Fruit fly (Drosophila melanogaster) whole organism, prepupa: ENCODE data around the gene Cralbp.

Experiments used
- CG10631 ChIP-seq: fragments of 200-800 bp; sonication (Bioruptor generic); optimal IDR thresholded peaks from 2 replicates; lab custom pipeline; 2016; ENCODE audit warnings: missing biosample characterization, missing genetic modification characterization
- CG11294 ChIP-seq: fragments of 200-800 bp; sonication (Bioruptor generic); IDR thresholded peaks from 2 replicates; pipeline ENCODE4 v1.3.6; 2022; ENCODE audit warnings: missing biosample characterization, missing genetic modification characterization
- CG11762 ChIP-seq: fragments of 200-800 bp; sonication (Bioruptor generic); optimal IDR thresholded peaks from 3 replicates; lab custom pipeline; 2016; ENCODE audit warnings: missing biosample characterization, missing genetic modification characterization; ENCODE audit not compliant: insufficient read depth
- CG15336 ChIP-seq: fragments of 200-800 bp; sonication (Bioruptor generic); IDR thresholded peaks from 2 replicates; pipeline ENCODE4 v1.3.6; 2022; ENCODE audit warnings: missing biosample characterization, missing genetic modification characterization
- CG1621 ChIP-seq: fragments of 200-800 bp; sonication (Bioruptor generic); optimal IDR thresholded peaks from 3 replicates; lab custom pipeline; 2018; ENCODE audit warnings: missing biosample characterization, mild to moderate bottlenecking, missing genetic modification characterization
- CG16779 ChIP-seq: fragments of 200-800 bp; sonication (Bioruptor generic); optimal IDR thresholded peaks from 3 replicates; lab custom pipeline; 2017; ENCODE audit warnings: missing biosample characterization, mild to moderate bottlenecking, missing genetic modification characterization
- CG3032 ChIP-seq: fragments of 200-800 bp; optimal IDR thresholded peaks from 2 replicates; lab custom pipeline; 2019; ENCODE audit warnings: missing biosample characterization, mild to moderate bottlenecking, missing genetic modification characterization, moderate library complexity
- CG31627 ChIP-seq: fragments of 200-800 bp; sonication (Bioruptor generic); optimal IDR thresholded peaks from 3 replicates; lab custom pipeline; 2016; ENCODE audit warnings: missing biosample characterization, missing genetic modification characterization
- CG32006 ChIP-seq: fragments of 200-800 bp; sonication (Bioruptor generic); optimal IDR thresholded peaks from 3 replicates; lab custom pipeline; 2017; ENCODE audit warnings: missing biosample characterization, mild to moderate bottlenecking, missing genetic modification characterization
- CG34406 ChIP-seq: fragments of 200-800 bp; sonication (Bioruptor generic); optimal IDR thresholded peaks from 3 replicates; lab custom pipeline; 2016; ENCODE audit warnings: missing biosample characterization, missing genetic modification characterization
- CG3919 ChIP-seq: fragments of 200-800 bp; sonication (Bioruptor generic); optimal IDR thresholded peaks from 3 replicates; lab custom pipeline; 2016; ENCODE audit warnings: missing biosample characterization, missing genetic modification characterization
- CG4318 ChIP-seq: fragments of 200-800 bp; sonication (Bioruptor generic); optimal IDR thresholded peaks from 3 replicates; lab custom pipeline; 2017; ENCODE audit warnings: missing biosample characterization, mild to moderate bottlenecking, missing genetic modification characterization
- CG6163 ChIP-seq: fragments of 200-800 bp; sonication (Bioruptor generic); IDR thresholded peaks from 3 replicates; pipeline ENCODE4 v1.3.6; 2022; ENCODE audit warnings: missing biosample characterization, missing genetic modification characterization
- CG6276 ChIP-seq: fragments of 200-800 bp; sonication (Bioruptor generic); optimal IDR thresholded peaks from 2 replicates; lab custom pipeline; 2017; ENCODE audit warnings: missing biosample characterization, mild to moderate bottlenecking, missing genetic modification characterization
- CG6808 ChIP-seq: fragments of 200-800 bp; sonication (Bioruptor generic); optimal IDR thresholded peaks from 3 replicates; lab custom pipeline; 2017; ENCODE audit warnings: missing biosample characterization, missing genetic modification characterization, mild to moderate bottlenecking, moderate library complexity, missing genetic modification reagents
- CG6854 ChIP-seq: fragments of 200-800 bp; sonication (Bioruptor generic); optimal IDR thresholded peaks from 2 replicates; lab custom pipeline; 2017; ENCODE audit warnings: missing biosample characterization, mild to moderate bottlenecking, missing genetic modification characterization
- CG8119 ChIP-seq: fragments of 200-800 bp; sonication (Bioruptor generic); IDR thresholded peaks from 3 replicates; pipeline ENCODE4 v1.3.6; 2022; ENCODE audit warnings: missing biosample characterization, missing genetic modification characterization
- CG8319 ChIP-seq: fragments of 200-800 bp; sonication (Bioruptor generic); optimal IDR thresholded peaks from 3 replicates; lab custom pipeline; 2016; ENCODE audit warnings: missing biosample characterization, missing genetic modification characterization
- CG9139 ChIP-seq: fragments of 200-800 bp; sonication (Bioruptor generic); optimal IDR thresholded peaks from 3 replicates; lab custom pipeline; 2017; ENCODE audit warnings: missing biosample characterization, mild to moderate bottlenecking, missing genetic modification characterization
- Eip75B ChIP-seq: fragments of 200-800 bp; sonication (Bioruptor generic); optimal IDR thresholded peaks from 3 replicates; lab custom pipeline; 2016; ENCODE audit warnings: missing biosample characterization, missing genetic modification characterization
- Eip93F ChIP-seq: fragments of 200-800 bp; sonication (Bioruptor generic); optimal IDR thresholded peaks from 2 replicates; lab custom pipeline; 2016; ENCODE audit warnings: missing biosample characterization, mild to moderate bottlenecking, missing genetic modification characterization
- Ets21C ChIP-seq: fragments of 200-800 bp; sonication (Bioruptor generic); optimal IDR thresholded peaks from 3 replicates; lab custom pipeline; 2016; ENCODE audit warnings: missing biosample characterization, missing genetic modification characterization
- Ets96B ChIP-seq: fragments of 200-800 bp; optimal IDR thresholded peaks from 2 replicates; lab custom pipeline; 2019; ENCODE audit warnings: missing biosample characterization, mild to moderate bottlenecking, missing genetic modification characterization, moderate library complexity
- Gug ChIP-seq: fragments of 200-800 bp; sonication (Bioruptor generic); IDR thresholded peaks from 2 replicates; pipeline ENCODE4 v1.3.6; 2022; ENCODE audit warnings: missing biosample characterization, missing genetic modification characterization
- Hr38 ChIP-seq: sonication (Bioruptor generic); optimal IDR thresholded peaks from 2 replicates; lab custom pipeline; 2016; ENCODE audit warnings: missing biosample characterization, missing genetic modification characterization
- Hr39 ChIP-seq: fragments of 200-800 bp; sonication (Bioruptor generic); optimal IDR thresholded peaks from 2 replicates; lab custom pipeline; 2016; ENCODE audit warnings: missing biosample characterization, missing genetic modification characterization
- Hr4 ChIP-seq: fragments of 200-800 bp; sonication (Bioruptor generic); optimal IDR thresholded peaks from 3 replicates; lab custom pipeline; 2016; ENCODE audit warnings: missing biosample characterization, missing genetic modification characterization
- Lpt ChIP-seq: fragments of 200-800 bp; sonication (Bioruptor generic); optimal IDR thresholded peaks from 3 replicates; lab custom pipeline; 2016; ENCODE audit warnings: missing biosample characterization, missing genetic modification characterization
- Met ChIP-seq: fragments of 200-800 bp; sonication (Bioruptor generic); optimal IDR thresholded peaks from 3 replicates; lab custom pipeline; 2016; ENCODE audit warnings: missing biosample characterization, missing genetic modification characterization
- OdsH ChIP-seq: fragments of 200-800 bp; sonication (Bioruptor generic); optimal IDR thresholded peaks from 3 replicates; lab custom pipeline; 2016; ENCODE audit warnings: missing biosample characterization, missing genetic modification characterization
- Smox ChIP-seq: fragments of 200-800 bp; sonication (Bioruptor generic); optimal IDR thresholded peaks from 3 replicates; lab custom pipeline; 2016; ENCODE audit warnings: missing biosample characterization, missing genetic modification characterization
- Sox102F ChIP-seq: fragments of 200-800 bp; sonication (Bioruptor generic); optimal IDR thresholded peaks from 2 replicates; lab custom pipeline; 2016; ENCODE audit warnings: missing biosample characterization, mild to moderate bottlenecking, missing genetic modification characterization
- Sox14 ChIP-seq: fragments of 200-800 bp; sonication (Bioruptor generic); optimal IDR thresholded peaks from 3 replicates; lab custom pipeline; 2016; ENCODE audit warnings: missing biosample characterization, missing genetic modification characterization
- Sox15 ChIP-seq: fragments of 200-800 bp; sonication (Bioruptor generic); optimal IDR thresholded peaks from 3 replicates; lab custom pipeline; 2016; ENCODE audit warnings: missing biosample characterization, missing genetic modification characterization
- achi ChIP-seq: fragments of 200-800 bp; sonication (Bioruptor generic); optimal IDR thresholded peaks from 3 replicates; lab custom pipeline; 2016; ENCODE audit warnings: missing biosample characterization, missing genetic modification characterization
- acj6 ChIP-seq: fragments of 200-800 bp; sonication (Bioruptor generic); optimal IDR thresholded peaks from 3 replicates; lab custom pipeline; 2016; ENCODE audit warnings: missing biosample characterization, missing genetic modification characterization
- cyc ChIP-seq: fragments of 200-800 bp; sonication (Bioruptor generic); optimal IDR thresholded peaks from 3 replicates; lab custom pipeline; 2016; ENCODE audit warnings: missing biosample characterization, missing genetic modification characterization
- dac ChIP-seq: fragments of 200-800 bp; sonication (Bioruptor generic); optimal IDR thresholded peaks from 2 replicates; lab custom pipeline; 2017; ENCODE audit warnings: missing biosample characterization, mild to moderate bottlenecking, missing genetic modification characterization
- dsx ChIP-seq: fragments of 200-800 bp; optimal IDR thresholded peaks from 3 replicates; lab custom pipeline; 2019; ENCODE audit warnings: missing biosample characterization, mild to moderate bottlenecking, missing genetic modification characterization, moderate library complexity; ENCODE audit not compliant: poor library complexity, severe bottlenecking
- eg ChIP-seq: fragments of 200-800 bp; sonication (Bioruptor generic); IDR thresholded peaks from 3 replicates; pipeline ENCODE4 v1.3.6; 2022; ENCODE audit warnings: missing biosample characterization, missing genetic modification characterization
- esn ChIP-seq: fragments of 200-800 bp; sonication (Bioruptor generic); optimal IDR thresholded peaks from 2 replicates; lab custom pipeline; 2016; ENCODE audit warnings: missing biosample characterization, mild to moderate bottlenecking, missing genetic modification characterization, moderate library complexity
- fd59A ChIP-seq: fragments of 200-800 bp; sonication (Bioruptor generic); optimal IDR thresholded peaks from 2 replicates; lab custom pipeline; 2017; ENCODE audit warnings: missing biosample characterization, mild to moderate bottlenecking, missing genetic modification characterization, missing genetic modification reagents
- fkh ChIP-seq: fragments of 200-800 bp; sonication (Bioruptor generic); optimal IDR thresholded peaks from 3 replicates; lab custom pipeline; 2017; ENCODE audit warnings: missing biosample characterization, mild to moderate bottlenecking, missing genetic modification characterization, moderate library complexity
- lz ChIP-seq: fragments of 200-800 bp; sonication (Bioruptor generic); optimal IDR thresholded peaks from 3 replicates; lab custom pipeline; 2016; ENCODE audit warnings: missing biosample characterization, missing genetic modification characterization
- net ChIP-seq: fragments of 200-800 bp; sonication (Bioruptor generic); optimal IDR thresholded peaks from 3 replicates; lab custom pipeline; 2016; ENCODE audit warnings: missing biosample characterization, missing genetic modification characterization
- salr ChIP-seq, 2 experiments: fragments of 200-800 bp; sonication (Bioruptor generic); optimal IDR thresholded peaks; 3 replicates each; lab custom pipeline; 2016 to 2018; ENCODE audit warnings: missing biosample characterization in 2 of 2, missing genetic modification characterization in 2 of 2, mild to moderate bottlenecking in 1 of 2
- spab ChIP-seq: fragments of 200-800 bp; sonication (Bioruptor generic); optimal IDR thresholded peaks from 2 replicates; lab custom pipeline; 2017; ENCODE audit warnings: missing biosample characterization, mild to moderate bottlenecking, missing genetic modification characterization, missing genetic modification reagents
- ss ChIP-seq, 2 experiments: fragments of 200-800 bp; sonication (Bioruptor generic); optimal IDR thresholded peaks; 2 replicates in 1 of 2; 3 replicates in 1 of 2; lab custom pipeline; 2017 to 2018; ENCODE audit warnings: mild to moderate bottlenecking in 2 of 2, missing biosample characterization in 2 of 2, missing genetic modification characterization in 2 of 2, moderate library complexity in 1 of 2

Gene Cralbp

dm6 chr3L:5820039-5820438, 33.5 kb upstream of the Cralbp start (continued):
- TF ChIP-seq CG8119 (no peak), Lpt (GFP tag; lab: Kevin White, UChicago) (no peak), CG6808 (no peak), net (GFP tag; lab: Kevin White, UChicago) (peak; percentile 11), Gug (GFP tag; lab: Robert Waterston, UW) (no peak), CG6163 (no peak), CG1621 (tag; lab: Kevin White, UChicago) (no peak), salr (GFP tag; optimal IDR thresholded peaks at IDR 0.05; lab: Kevin White, UChicago) (no peak), CG3032 (tag; lab: Kevin White, UChicago) (no peak), CG15336 (GFP tag; lab: Robert Waterston, UW) (no peak), CG10631 (GFP tag; lab: Kevin White, UChicago) (no peak), ss (GFP tag; optimal IDR thresholded peaks at IDR 0.05; lab: Kevin White, UChicago) (no peak), CG32006 (GFP tag; lab: Kevin White, UChicago) (peak; percentile 1), acj6 (GFP tag; lab: Kevin White, UChicago) (no peak), dac (GFP tag; lab: Kevin White, UChicago) (no peak), Eip75B (GFP tag; lab: Kevin White, UChicago) (no peak), CG31627 (GFP tag; lab: Kevin White, UChicago) (peak; percentile 40), Sox14 (GFP tag; lab: Kevin White, UChicago) (peak; percentile 10), lz (GFP tag; lab: Kevin White, UChicago) (peak; percentile 32), dsx (GFP tag; lab: Kevin White, UChicago) (no peak), OdsH (GFP tag; lab: Kevin White, UChicago) (peak; percentile 23), Smox (peak; percentile 29), Hr39 (GFP tag; lab: Kevin White, UChicago) (peak; percentile 60), Met (GFP tag; lab: Kevin White, UChicago) (peak; percentile 33), esn (GFP tag; lab: Kevin White, UChicago) (peak; percentile 33)

DNA sequence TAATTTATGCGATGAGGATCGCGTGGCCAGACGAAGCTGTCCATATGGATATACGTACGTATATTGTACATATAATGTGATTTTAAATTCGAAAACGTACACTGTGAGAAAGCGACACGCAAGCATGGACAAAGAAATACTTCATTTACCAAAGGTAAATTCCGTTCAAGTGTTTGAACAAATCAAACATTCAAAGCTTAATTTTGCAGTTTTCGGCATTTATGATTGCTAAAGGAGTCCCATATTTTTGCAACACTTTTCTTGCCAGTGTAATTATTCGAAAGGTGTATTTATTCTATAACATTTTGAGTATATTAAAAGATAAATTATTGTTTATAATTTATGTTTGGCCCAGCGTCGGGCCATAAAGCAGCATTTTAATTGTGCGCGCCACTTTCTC, 32.8 kb upstream of the Cralbp start:
- TF ChIP-seq CG9139, result no peak
- TF ChIP-seq CG16779 (tag; lab: Kevin White, UChicago), result no peak
- no peak for TF ChIP-seq CG8319
- TF ChIP-seq acj6 (GFP tag; lab: Kevin White, UChicago), result peak; percentile 41
- peak; percentile 43; the same call in 1 of the 2 replicates for TF ChIP-seq CG15336 (GFP tag; lab: Robert Waterston, UW)
- no peak for TF ChIP-seq salr (GFP tag; optimal IDR thresholded peaks at IDR 0.05; lab: Kevin White, UChicago)
- no peak for TF ChIP-seq CG6163
- peak; percentile 44 for TF ChIP-seq cyc (GFP tag; lab: Kevin White, UChicago)
- no peak for TF ChIP-seq CG3032 (tag; lab: Kevin White, UChicago)
- TF ChIP-seq CG10631 (GFP tag; lab: Kevin White, UChicago), result peak; percentile 19
- no peak for TF ChIP-seq CG4318
- peak; percentile 33 for TF ChIP-seq CG34406 (GFP tag; lab: Kevin White, UChicago)
- TF ChIP-seq net (GFP tag; lab: Kevin White, UChicago), result no peak
- TF ChIP-seq Gug (GFP tag; lab: Robert Waterston, UW), result no peak; the same call in 1 of the 2 replicates
- no peak for TF ChIP-seq Sox102F (GFP tag; lab: Kevin White, UChicago)
- TF ChIP-seq eg (GFP tag; lab: Robert Waterston, UW), result peak; percentile 46; the same call in 1 of the 3 replicates
- TF ChIP-seq Eip93F (GFP tag; lab: Kevin White, UChicago), result no peak
- TF ChIP-seq fd59A (GFP tag; lab: Kevin White, UChicago), result no peak
- peak; percentile 33 for TF ChIP-seq Met (GFP tag; lab: Kevin White, UChicago)
- no peak for TF ChIP-seq CG11294 (GFP tag; lab: Robert Waterston, UW)
- peak; percentile 48 for TF ChIP-seq Ets21C (GFP tag; lab: Kevin White, UChicago)
- TF ChIP-seq Sox14 (GFP tag; lab: Kevin White, UChicago), result peak; percentile 26
- TF ChIP-seq CG6808, result no peak
- TF ChIP-seq achi (GFP tag; lab: Kevin White, UChicago), result peak; percentile 24
- TF ChIP-seq CG32006 (GFP tag; lab: Kevin White, UChicago), result peak; percentile 55
- no peak for TF ChIP-seq spab
- peak; percentile 38 for TF ChIP-seq Smox
- peak; percentile 13 for TF ChIP-seq CG3919 (GFP tag; lab: Kevin White, UChicago)
- TF ChIP-seq CG11762 (GFP tag; lab: Kevin White, UChicago), result no peak
- no peak for TF ChIP-seq Hr38 (GFP tag; lab: Kevin White, UChicago)
- no peak for TF ChIP-seq Eip75B (GFP tag; lab: Kevin White, UChicago)
- TF ChIP-seq Hr4 (GFP tag; lab: Kevin White, UChicago), result peak; percentile 51
- TF ChIP-seq CG6854 (GFP tag; lab: Kevin White, UChicago), result no peak
- TF ChIP-seq CG6276, result no peak
- peak; percentile 34 for TF ChIP-seq Sox15 (GFP tag; lab: Kevin White, UChicago)
- TF ChIP-seq fkh (GFP tag; lab: Kevin White, UChicago), result no peak
- no peak for TF ChIP-seq CG1621 (tag; lab: Kevin White, UChicago)
- TF ChIP-seq Ets96B (tag; lab: Kevin White, UChicago), result no peak
